Fruit fly (Drosophila melanogaster) whole organism, adult: ENCODE data around the gene CG13004.

ENCODE experiments used
- CG11617 ChIP-seq: fragments of 200-800 bp; sonication (Bioruptor generic); optimal IDR thresholded peaks from 2 replicates; lab custom pipeline; 2017; ENCODE audit warnings: mild to moderate bottlenecking, missing biosample characterization, missing genetic modification reagents, missing genetic modification characterization
- CG12768 ChIP-seq: fragments of 200-800 bp; sonication (Bioruptor generic); optimal IDR thresholded peaks from 2 replicates; lab custom pipeline; 2017; ENCODE audit warnings: missing biosample characterization, missing genetic modification characterization, mild to moderate bottlenecking, moderate library complexity, missing genetic modification reagents
- CG14711 ChIP-seq: fragments of 200-800 bp; sonication (Bioruptor generic); optimal IDR thresholded peaks from 2 replicates; lab custom pipeline; 2018; ENCODE audit warnings: missing biosample characterization, mild to moderate bottlenecking, missing genetic modification characterization, moderate library complexity
- CG1620 ChIP-seq: fragments of 200-800 bp; sonication (Bioruptor generic); optimal IDR thresholded peaks from 2 replicates; lab custom pipeline; 2016; ENCODE audit warnings: missing biosample characterization, missing genetic modification characterization
- CG33017 ChIP-seq: fragments of 200-800 bp; sonication (Bioruptor generic); optimal IDR thresholded peaks from 2 replicates; lab custom pipeline; 2018; ENCODE audit warnings: missing biosample characterization, mild to moderate bottlenecking, missing genetic modification characterization, moderate library complexity
- CG5204 ChIP-seq: fragments of 200-800 bp; sonication (Bioruptor generic); optimal IDR thresholded peaks from 2 replicates; lab custom pipeline; 2016; ENCODE audit warnings: missing biosample characterization, missing genetic modification characterization
- CG7045 ChIP-seq: fragments of 200-800 bp; sonication (Bioruptor generic); optimal IDR thresholded peaks from 2 replicates; lab custom pipeline; 2017; ENCODE audit warnings: missing biosample characterization, mild to moderate bottlenecking, missing genetic modification characterization
- CG7101 ChIP-seq: fragments of 200-800 bp; sonication (Bioruptor generic); optimal IDR thresholded peaks from 2 replicates; lab custom pipeline; 2018; ENCODE audit warnings: missing biosample characterization, mild to moderate bottlenecking, missing genetic modification characterization, moderate library complexity
- Clk ChIP-seq: fragments of 200-800 bp; sonication (Bioruptor generic); optimal IDR thresholded peaks from 2 replicates; lab custom pipeline; 2017; ENCODE audit warnings: missing biosample characterization, missing genetic modification characterization
- Crg-1 ChIP-seq: fragments of 200-800 bp; sonication (Bioruptor generic); optimal IDR thresholded peaks from 2 replicates; lab custom pipeline; 2016; ENCODE audit warnings: missing biosample characterization, missing genetic modification characterization
- Hr96 ChIP-seq: fragments of 200-800 bp; sonication (Bioruptor generic); optimal IDR thresholded peaks from 2 replicates; lab custom pipeline; 2016; ENCODE audit warnings: missing biosample characterization, missing genetic modification characterization
- Mnt ChIP-seq: fragments of 200-800 bp; sonication (Bioruptor generic); optimal IDR thresholded peaks from 2 replicates; lab custom pipeline; 2016; ENCODE audit warnings: missing biosample characterization, mild to moderate bottlenecking, missing genetic modification characterization
- bab1 ChIP-seq: fragments of 200-800 bp; sonication (Bioruptor generic); optimal IDR thresholded peaks from 3 replicates; lab custom pipeline; 2019; ENCODE audit warnings: missing biosample characterization, mild to moderate bottlenecking, missing genetic modification characterization, moderate library complexity
- cic ChIP-seq: fragments of 200-800 bp; sonication (Bioruptor generic); optimal IDR thresholded peaks from 2 replicates; lab custom pipeline; 2017; ENCODE audit warnings: missing biosample characterization, mild to moderate bottlenecking, missing genetic modification characterization, moderate library complexity
- cnc ChIP-seq, 2 experiments: fragments of >200 bp; optimal IDR thresholded peaks; 2 replicates each; lab custom pipeline; 2017
- kay ChIP-seq: fragments of 200-800 bp; sonication (Bioruptor generic); peaks from one replicate; lab custom pipeline; 2016; ENCODE audit warnings: missing biosample characterization, missing genetic modification characterization, borderline replicate concordance
- ovo ChIP-seq: fragments of 200-800 bp; sonication (Bioruptor generic); optimal IDR thresholded peaks from 2 replicates; lab custom pipeline; 2016; ENCODE audit warnings: missing biosample characterization, missing genetic modification characterization
- pad ChIP-seq: fragments of 200-800 bp; sonication (Bioruptor generic); optimal IDR thresholded peaks from 3 replicates; lab custom pipeline; 2017; ENCODE audit warnings: missing biosample characterization, missing genetic modification characterization, mild to moderate bottlenecking, moderate library complexity, missing genetic modification reagents
- tj ChIP-seq: fragments of 200-800 bp; sonication (Bioruptor generic); optimal IDR thresholded peaks from 3 replicates; lab custom pipeline; 2017; ENCODE audit warnings: missing biosample characterization, mild to moderate bottlenecking, missing genetic modification characterization, moderate library complexity
- toe ChIP-seq: fragments of 200-800 bp; sonication (Bioruptor generic); optimal IDR thresholded peaks from 2 replicates; lab custom pipeline; 2016; ENCODE audit warnings: missing biosample characterization, missing genetic modification characterization

Gene CG13004

DNA sequence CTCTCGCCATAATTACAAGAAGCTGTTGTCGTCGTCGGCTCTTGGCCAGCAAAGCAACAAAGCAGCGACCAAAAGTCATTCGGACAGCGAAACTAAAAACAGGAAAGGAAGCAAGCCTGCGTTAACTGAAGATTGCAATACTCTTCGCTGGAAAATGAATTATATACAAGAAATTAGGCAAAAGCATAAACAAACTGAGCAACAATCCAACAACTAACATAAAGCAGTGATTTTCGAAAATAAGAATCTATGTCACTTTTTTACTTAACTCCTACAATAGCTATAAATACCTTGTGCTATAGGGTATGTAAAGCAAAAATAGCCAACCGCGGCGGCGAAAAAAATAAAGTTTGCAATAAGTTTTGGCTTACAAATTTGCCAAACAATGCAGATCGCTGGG lies 36.5 kb upstream of the CG13004 start:
- TF ChIP-seq Clk (GFP tag; lab: Kevin White, UChicago): no peak
- no peak for TF ChIP-seq CG12768 (GFP tag; lab: Kevin White, UChicago)
- no peak for TF ChIP-seq bab1 (GFP tag; lab: Kevin White, UChicago)
- TF ChIP-seq Mnt (GFP tag; lab: Kevin White, UChicago): no peak
- no peak for TF ChIP-seq ovo (GFP tag; lab: Kevin White, UChicago)
- no peak for TF ChIP-seq cnc (optimal IDR thresholded peaks at IDR 0.05; lab: Kevin White, UChicago)
- no peak for TF ChIP-seq tj (GFP tag; lab: Kevin White, UChicago)

DNA sequence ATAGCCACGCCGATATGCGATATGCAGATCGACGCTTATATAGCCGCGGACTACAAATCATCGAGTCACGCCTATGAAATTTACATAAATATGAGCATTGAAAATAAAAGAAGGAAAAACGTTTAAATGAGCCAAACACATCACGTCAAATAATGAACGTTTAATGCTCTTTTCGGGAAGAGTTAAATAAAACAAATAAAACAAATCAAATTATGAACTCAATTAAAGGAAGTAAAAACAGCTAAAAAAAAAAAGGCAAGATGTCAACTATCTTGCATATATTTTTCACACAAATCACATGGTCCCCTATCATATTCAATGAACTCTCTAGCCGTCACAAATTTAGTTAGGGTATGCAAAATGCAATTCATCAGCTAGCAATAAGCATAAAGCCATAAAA lies 32.3 kb upstream of the CG13004 start:
- TF ChIP-seq Clk (GFP tag; lab: Kevin White, UChicago) (no peak), Hr96 (GFP tag; lab: Kevin White, UChicago) (no peak), pad (GFP tag; lab: Kevin White, UChicago) (no peak), cic (no peak), CG14711 (tag; lab: Kevin White, UChicago) (no peak), tj (GFP tag; lab: Kevin White, UChicago) (no peak), toe (GFP tag; lab: Kevin White, UChicago) (no peak), CG7101 (tag; lab: Kevin White, UChicago) (no peak)

DNA sequence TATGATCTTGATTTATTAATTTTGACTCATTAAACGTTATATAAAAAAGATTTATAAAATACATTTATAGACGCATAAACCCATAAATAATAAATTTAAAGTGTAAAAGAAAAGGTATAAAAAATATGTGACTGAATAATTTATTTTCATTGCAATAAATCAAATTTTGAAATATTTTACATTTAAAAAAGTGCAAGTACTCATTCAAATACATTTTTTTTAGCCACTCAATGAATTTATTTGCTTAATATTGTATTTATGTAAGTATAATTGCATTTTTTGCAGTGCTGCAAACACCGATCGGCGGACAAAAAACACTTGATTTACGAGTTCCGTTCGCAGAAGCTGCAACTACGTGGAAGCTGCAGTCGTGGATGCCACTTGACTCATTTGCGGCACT lies 24.4 kb upstream of the CG13004 start:
- TF ChIP-seq CG11617 (GFP tag; lab: Kevin White, UChicago): no peak
- no peak for TF ChIP-seq Clk (GFP tag; lab: Kevin White, UChicago)
- TF ChIP-seq tj (GFP tag; lab: Kevin White, UChicago): no peak
- no peak for TF ChIP-seq CG33017 (tag; lab: Kevin White, UChicago)
- no peak for TF ChIP-seq cnc (optimal IDR thresholded peaks at IDR 0.05; lab: Kevin White, UChicago)
- TF ChIP-seq Hr96 (GFP tag; lab: Kevin White, UChicago): no peak
- no peak for TF ChIP-seq cic

DNA sequence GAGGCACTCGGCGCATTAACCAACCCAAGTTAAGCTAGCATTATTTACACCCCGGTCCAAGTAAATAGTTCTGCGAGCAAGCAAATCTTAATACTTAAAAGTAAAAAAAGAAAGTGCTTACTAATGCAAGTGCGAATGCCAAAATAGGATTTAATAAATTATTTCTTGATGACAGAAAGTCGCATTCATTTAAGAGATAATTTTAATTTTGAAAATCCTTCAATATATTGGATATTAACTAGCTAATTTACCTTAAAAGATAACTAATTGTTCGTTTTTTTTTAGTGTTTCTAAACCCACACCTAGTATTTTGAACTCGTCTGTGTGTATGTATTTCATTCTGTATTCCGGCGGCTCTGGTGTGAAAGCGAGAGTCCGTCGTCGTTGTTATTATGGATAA lies 19.4 kb upstream of the CG13004 start:
- TF ChIP-seq tj (GFP tag; lab: Kevin White, UChicago): no peak
- TF ChIP-seq CG1620: no peak
- TF ChIP-seq Mnt (GFP tag; lab: Kevin White, UChicago): no peak
- TF ChIP-seq Clk (GFP tag; lab: Kevin White, UChicago): no peak
- TF ChIP-seq CG7045: no peak
- TF ChIP-seq CG33017 (tag; lab: Kevin White, UChicago): no peak
- TF ChIP-seq bab1 (GFP tag; lab: Kevin White, UChicago): peak; percentile 59
- peak; percentile 6 for TF ChIP-seq CG14711 (tag; lab: Kevin White, UChicago)
- no peak for TF ChIP-seq CG5204 (GFP tag; lab: Kevin White, UChicago)
- TF ChIP-seq CG7101 (tag; lab: Kevin White, UChicago): peak; percentile 22
- TF ChIP-seq CG12768 (GFP tag; lab: Kevin White, UChicago): no peak
- TF ChIP-seq ovo (GFP tag; lab: Kevin White, UChicago): no peak
- no peak for TF ChIP-seq kay (GFP tag; lab: Kevin White, UChicago)
- no peak for TF ChIP-seq pad (GFP tag; lab: Kevin White, UChicago)
- TF ChIP-seq Hr96 (GFP tag; lab: Kevin White, UChicago): no peak
- no peak for TF ChIP-seq toe (GFP tag; lab: Kevin White, UChicago)
- no peak for TF ChIP-seq CG11617 (GFP tag; lab: Kevin White, UChicago)

DNA sequence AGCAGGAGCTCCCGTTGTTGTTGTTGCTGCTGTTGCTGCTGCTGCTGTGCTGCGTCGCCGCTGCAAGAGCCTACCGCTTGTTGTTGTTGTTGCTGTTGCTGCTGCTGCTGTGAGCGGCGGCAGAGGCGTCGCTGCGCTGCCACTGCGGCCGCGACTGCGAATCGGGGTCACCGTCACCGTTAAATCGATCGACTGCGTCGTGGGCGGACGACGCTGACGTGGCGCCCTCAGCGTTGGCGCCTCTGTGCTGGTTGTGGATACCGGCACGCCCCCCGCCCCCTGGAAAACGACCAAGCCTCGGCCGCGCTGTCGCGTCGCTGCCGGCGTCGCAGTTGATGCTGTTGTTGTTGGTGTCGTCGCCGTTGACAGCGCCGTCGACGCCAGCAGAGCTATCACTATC lies 14.2 kb upstream of the CG13004 start:
- TF ChIP-seq Clk (GFP tag; lab: Kevin White, UChicago): no peak
- TF ChIP-seq Mnt (GFP tag; lab: Kevin White, UChicago): no peak
- TF ChIP-seq Crg-1 (GFP tag; lab: Kevin White, UChicago): no peak
- TF ChIP-seq toe (GFP tag; lab: Kevin White, UChicago): no peak
- no peak for TF ChIP-seq kay (GFP tag; lab: Kevin White, UChicago)
- TF ChIP-seq bab1 (GFP tag; lab: Kevin White, UChicago): no peak
- no peak for TF ChIP-seq Hr96 (GFP tag; lab: Kevin White, UChicago)
- TF ChIP-seq tj (GFP tag; lab: Kevin White, UChicago): no peak

DNA sequence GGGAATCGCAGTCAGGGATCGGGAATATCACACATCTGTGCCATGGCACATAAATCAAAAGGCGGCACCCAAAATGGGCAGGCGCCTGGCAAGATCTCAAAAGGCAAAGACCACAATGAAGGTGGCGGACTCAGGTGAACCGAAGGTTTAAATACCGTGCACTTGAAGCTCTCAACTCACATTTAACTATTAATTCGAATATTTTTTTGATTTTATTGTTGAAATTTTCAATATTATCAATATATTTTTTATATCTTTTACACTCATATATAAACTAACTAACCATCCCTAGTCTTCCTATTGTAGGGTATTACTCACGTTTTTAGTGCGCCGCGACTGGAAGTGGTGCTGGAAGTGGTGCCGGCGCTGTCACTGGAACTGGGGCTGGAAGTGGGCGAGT lies 13.7 kb upstream of the CG13004 start:
- TF ChIP-seq bab1 (GFP tag; lab: Kevin White, UChicago) (no peak), CG14711 (tag; lab: Kevin White, UChicago) (no peak), CG7045 (no peak), cic (no peak), Clk (GFP tag; lab: Kevin White, UChicago) (no peak), toe (GFP tag; lab: Kevin White, UChicago) (no peak), kay (GFP tag; lab: Kevin White, UChicago) (no peak), CG5204 (GFP tag; lab: Kevin White, UChicago) (no peak), cnc (optimal IDR thresholded peaks at IDR 0.05; lab: Kevin White, UChicago) (no peak), Hr96 (GFP tag; lab: Kevin White, UChicago) (no peak), CG11617 (GFP tag; lab: Kevin White, UChicago) (no peak), CG33017 (tag; lab: Kevin White, UChicago) (no peak), CG12768 (GFP tag; lab: Kevin White, UChicago) (no peak)

DNA sequence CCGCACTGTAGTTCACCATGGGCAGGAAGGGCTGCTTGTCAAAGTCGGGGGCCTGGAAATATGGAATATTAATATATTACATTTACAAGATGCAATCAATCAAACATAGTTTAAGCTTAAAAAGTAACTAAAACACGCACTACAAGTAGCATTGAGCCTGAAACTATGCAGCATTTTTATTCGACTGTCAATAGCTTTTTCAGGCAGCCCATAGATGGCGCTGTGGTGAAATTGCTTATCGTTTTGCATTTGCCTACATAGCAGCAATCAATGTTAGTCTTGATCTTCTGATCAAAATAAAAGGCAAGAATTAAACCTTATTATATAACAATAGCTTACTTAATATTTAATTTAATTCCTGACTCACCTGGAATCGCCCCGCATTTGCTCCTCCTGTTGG lies 11.3 kb upstream of the CG13004 start:
- TF ChIP-seq CG33017 (tag; lab: Kevin White, UChicago) (no peak), bab1 (GFP tag; lab: Kevin White, UChicago) (no peak), CG7101 (tag; lab: Kevin White, UChicago) (no peak), Mnt (GFP tag; lab: Kevin White, UChicago) (no peak), CG11617 (GFP tag; lab: Kevin White, UChicago) (no peak), Crg-1 (GFP tag; lab: Kevin White, UChicago) (no peak), Clk (GFP tag; lab: Kevin White, UChicago) (no peak), Hr96 (GFP tag; lab: Kevin White, UChicago) (no peak), pad (GFP tag; lab: Kevin White, UChicago) (no peak)
